Worm (Caenorhabditis elegans): Measurements from ENCODE around the gene C18D4.3.

DNA sequence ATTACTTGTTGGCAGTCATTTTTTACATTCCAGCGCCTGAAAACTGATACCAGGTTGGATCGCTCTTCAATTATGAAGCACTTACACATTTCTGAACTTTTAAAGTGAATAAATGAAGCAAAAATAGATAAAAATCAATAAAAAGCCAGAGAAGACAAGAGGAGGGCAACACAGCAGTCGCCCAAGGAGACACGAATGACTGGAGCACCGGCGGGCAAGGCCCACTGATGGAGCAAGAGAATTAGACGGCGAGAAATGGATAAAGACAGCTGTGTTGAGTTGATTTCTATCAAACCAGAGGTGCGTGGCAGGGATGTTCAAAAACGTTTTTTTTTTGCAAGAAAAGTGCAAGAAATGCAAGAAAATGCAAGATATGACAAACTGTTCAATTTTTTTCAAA lies 6.7 kb upstream of the C18D4.3 start:
- TF ChIP-seq F16B12.6 (tag; optimal IDR thresholded peaks at IDR 0.05) (no peak), ztf-4 (tag; optimal IDR thresholded peaks at IDR 0.05) (no peak), lsy-2 (tag; optimal IDR thresholded peaks at IDR 0.05) (no peak), nhr-12 (tag; optimal IDR thresholded peaks at IDR 0.05) (no peak), ztf-11 (tag; optimal IDR thresholded peaks at IDR 0.05) (no peak), mdl-1 (tag; optimal IDR thresholded peaks at IDR 0.05) (no peak), dpl-1 (GFP tag; optimal IDR thresholded peaks at IDR 0.05) (no peak), unc-130 (tag; optimal IDR thresholded peaks at IDR 0.05) (no peak), isw-1 (GFP tag; IDR thresholded peaks at IDR 0.05) (no peak), unc-62 (GFP tag; optimal IDR thresholded peaks at IDR 0.05) (no peak), egl-27 (tag; optimal IDR thresholded peaks at IDR 0.05) (no peak)

Measured in whole organism, L1 larva.